Fruit fly (Drosophila melanogaster) whole organism, prepupa: ENCODE data around the gene CG5704.

Experiments used
- CG11762 ChIP-seq: fragments of 200-800 bp; sonication (Bioruptor generic); optimal IDR thresholded peaks from 3 replicates; lab custom pipeline; 2016; ENCODE audit warnings: missing biosample characterization, missing genetic modification characterization; ENCODE audit not compliant: insufficient read depth
- CG31627 ChIP-seq: fragments of 200-800 bp; sonication (Bioruptor generic); optimal IDR thresholded peaks from 3 replicates; lab custom pipeline; 2016; ENCODE audit warnings: missing biosample characterization, missing genetic modification characterization
- Eip93F ChIP-seq: fragments of 200-800 bp; sonication (Bioruptor generic); optimal IDR thresholded peaks from 2 replicates; lab custom pipeline; 2016; ENCODE audit warnings: missing biosample characterization, mild to moderate bottlenecking, missing genetic modification characterization
- Ets96B ChIP-seq: fragments of 200-800 bp; optimal IDR thresholded peaks from 2 replicates; lab custom pipeline; 2019; ENCODE audit warnings: missing biosample characterization, mild to moderate bottlenecking, missing genetic modification characterization, moderate library complexity

DNA sequence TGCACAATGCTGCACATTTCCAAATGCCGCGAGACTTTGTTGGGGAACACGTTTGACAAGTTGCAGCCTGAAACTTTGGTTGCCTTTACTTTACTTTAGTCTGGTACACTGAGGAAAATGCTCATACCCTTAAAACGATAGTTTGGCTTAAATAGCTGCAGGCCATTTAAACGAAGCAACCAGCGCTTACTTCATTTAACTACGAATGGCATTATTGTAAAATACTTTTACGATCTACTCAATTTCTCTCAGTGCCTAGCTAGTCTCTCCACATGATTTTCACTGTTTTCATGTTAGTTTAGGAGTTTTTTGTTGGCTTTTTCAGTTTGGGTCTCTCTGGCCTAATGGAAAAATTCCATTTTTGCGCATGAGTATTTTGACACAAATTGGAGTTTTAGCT lies 8.8 kb downstream of the CG5704 start:
- TF ChIP-seq Ets96B (tag; lab: Kevin White, UChicago), result peak; percentile 77
- peak; percentile 18 for TF ChIP-seq Eip93F (GFP tag; lab: Kevin White, UChicago)
- TF ChIP-seq CG31627 (GFP tag; lab: Kevin White, UChicago), result peak; percentile 76
- peak; percentile 83 for TF ChIP-seq CG11762
